Worm (Caenorhabditis elegans) whole organism, L3 larva: ENCODE data around the gene mks-5.

Experiments
- aly-2 ChIP-seq: fragments of 150-350 bp; optimal IDR thresholded peaks from 2 replicates; lab custom pipeline; 2014; ENCODE audit warnings: missing biosample characterization, missing genetic modification characterization
- ceh-9 ChIP-seq: sonication (generic microtip); optimal IDR thresholded peaks from 2 replicates; lab custom pipeline; 2018; ENCODE audit warnings: missing biosample characterization, missing genetic modification characterization
- eor-1 ChIP-seq, 2 experiments: fragments of 150-350 bp; optimal IDR thresholded peaks; 2 replicates each; lab custom pipeline; 2014 to 2018; ENCODE audit warnings: missing biosample characterization in 2 of 2, missing genetic modification characterization in 2 of 2
- fkh-10 ChIP-seq: sonication (generic microtip); optimal IDR thresholded peaks from 2 replicates; lab custom pipeline; 2017; ENCODE audit warnings: missing biosample characterization, missing genetic modification reagents, missing genetic modification characterization
- lin-39 ChIP-seq: fragments of 150-350 bp; optimal IDR thresholded peaks from 2 replicates; lab custom pipeline; 2018; ENCODE audit warnings: missing biosample characterization, missing genetic modification reagents, missing genetic modification characterization
- mdl-1 ChIP-seq: fragments of 150-350 bp; optimal IDR thresholded peaks from 2 replicates; lab custom pipeline; 2014; ENCODE audit warnings: missing biosample characterization, missing genetic modification characterization
- nhr-12 ChIP-seq: fragments of 150-350 bp; optimal IDR thresholded peaks from 2 replicates; lab custom pipeline; 2014; ENCODE audit warnings: missing biosample characterization, missing genetic modification characterization
- pha-4 ChIP-seq: fragments of 150-350 bp; optimal IDR thresholded peaks from 2 replicates; lab custom pipeline; 2014; ENCODE audit warnings: missing biosample characterization, missing genetic modification reagents, missing genetic modification characterization
- ztf-11 ChIP-seq: fragments of 150-350 bp; optimal IDR thresholded peaks from 2 replicates; lab custom pipeline; 2014; ENCODE audit warnings: missing biosample characterization, missing genetic modification characterization
- ztf-4 ChIP-seq: fragments of 150-350 bp; optimal IDR thresholded peaks from 2 replicates; lab custom pipeline; 2014; ENCODE audit warnings: missing biosample characterization, missing genetic modification characterization

ce11 chrII:10705347-10705996 lies 14.6 kb upstream of the mks-5 start:
- TF ChIP-seq mdl-1 (no peak), fkh-10 (GFP tag; lab: Kevin White, UChicago) (no peak), aly-2 (tag; lab: Kevin White, UChicago) (no peak), lin-39 (no peak), eor-1 (tag; optimal IDR thresholded peaks at IDR 0.05; lab: Kevin White, UChicago) (no peak), ceh-9 (tag; lab: Kevin White, UChicago) (no peak), nhr-12 (tag; lab: Kevin White, UChicago) (no peak), ztf-4 (tag; lab: Kevin White, UChicago) (no peak), ztf-11 (tag; lab: Kevin White, UChicago) (no peak), pha-4 (no peak)
